Fruit fly (Drosophila melanogaster) whole organism, wandering third instar larva: ENCODE measurements around the gene Octbeta2R.

Experiments
- Abd-B ChIP-seq: fragments of >200 bp; optimal IDR thresholded peaks from 2 replicates; lab custom pipeline; 2017; ENCODE audit warnings: missing biosample characterization, missing genetic modification characterization
- CG32264 ChIP-seq: fragments of 200-800 bp; sonication (Bioruptor generic); optimal IDR thresholded peaks from 2 replicates; lab custom pipeline; 2016; ENCODE audit warnings: missing biosample characterization, missing genetic modification characterization
- CG9705 ChIP-seq: fragments of 200-800 bp; sonication (Bioruptor generic); optimal IDR thresholded peaks from 2 replicates; lab custom pipeline; 2018; ENCODE audit warnings: missing biosample characterization, mild to moderate bottlenecking, missing genetic modification characterization
- Dfd ChIP-seq: fragments of >200 bp; optimal IDR thresholded peaks from 2 replicates; lab custom pipeline; 2017; ENCODE audit warnings: missing biosample characterization, missing genetic modification characterization
- GATAd ChIP-seq: sonication (Bioruptor generic); optimal IDR thresholded peaks from 2 replicates; lab custom pipeline; 2016; ENCODE audit warnings: missing biosample characterization, missing genetic modification characterization
- HLH106 ChIP-seq: fragments of 200-800 bp; optimal IDR thresholded peaks from 3 replicates; lab custom pipeline; 2019; ENCODE audit warnings: missing biosample characterization, mild to moderate bottlenecking, missing genetic modification characterization, moderate library complexity
- Hnf4 ChIP-seq: fragments of 200-800 bp; sonication (Bioruptor generic); optimal IDR thresholded peaks from 2 replicates; lab custom pipeline; 2016; ENCODE audit warnings: missing biosample characterization, mild to moderate bottlenecking, missing genetic modification characterization
- Hr78 ChIP-seq: fragments of >200 bp; optimal IDR thresholded peaks from 2 replicates; lab custom pipeline; 2017; ENCODE audit warnings: missing biosample characterization, missing genetic modification characterization
- Hr83 ChIP-seq: fragments of 200-300 bp; sonication (Bioruptor generic); optimal IDR thresholded peaks from 2 replicates; lab custom pipeline; 2016; ENCODE audit warnings: missing biosample characterization, mild to moderate bottlenecking, missing genetic modification characterization, moderate library complexity; ENCODE audit not compliant: poor library complexity, severe bottlenecking
- Jra ChIP-seq: sonication (Bioruptor generic); optimal IDR thresholded peaks from 2 replicates; lab custom pipeline; 2016; ENCODE audit warnings: missing biosample characterization, missing genetic modification characterization
- Myc ChIP-seq: fragments of >200 bp; optimal IDR thresholded peaks from 2 replicates; lab custom pipeline; 2017
- OdsH ChIP-seq: fragments of 200-800 bp; sonication (Bioruptor generic); optimal IDR thresholded peaks from 2 replicates; lab custom pipeline; 2016; ENCODE audit warnings: missing biosample characterization, mild to moderate bottlenecking, missing genetic modification characterization
- Rel ChIP-seq, 2 experiments: fragments of 200-800 bp; sonication (Bioruptor generic) in 1 of 2; optimal IDR thresholded peaks; 2 replicates in 1 of 2; 3 replicates in 1 of 2; lab custom pipeline; 2016 to 2019; ENCODE audit warnings: mild to moderate bottlenecking in 2 of 2, missing biosample characterization in 2 of 2, missing genetic modification characterization in 2 of 2, moderate library complexity in 1 of 2
- Sp1 ChIP-seq: fragments of 200-800 bp; sonication (Bioruptor generic); optimal IDR thresholded peaks from 3 replicates; lab custom pipeline; 2019; ENCODE audit warnings: missing biosample characterization, mild to moderate bottlenecking, missing genetic modification characterization, moderate library complexity
- Vsx2 ChIP-seq: fragments of 200-300, 225-300 bp; sonication (Bioruptor generic); optimal IDR thresholded peaks from 2 replicates; lab custom pipeline; 2018; ENCODE audit warnings: missing biosample characterization, missing genetic modification characterization; ENCODE audit not compliant: partially characterized antibody
- br ChIP-seq: fragments of 200-800 bp; sonication (Bioruptor generic); optimal IDR thresholded peaks from 2 replicates; lab custom pipeline; 2016; ENCODE audit warnings: missing biosample characterization, missing genetic modification characterization
- brk ChIP-seq: fragments of 200-800 bp; sonication (Bioruptor generic); optimal IDR thresholded peaks from 2 replicates; lab custom pipeline; 2016; ENCODE audit warnings: missing biosample characterization, mild to moderate bottlenecking, missing genetic modification characterization
- dl ChIP-seq, 2 experiments: fragments of 175-275, 200-275 bp in 1 of 2; fragments of 200-275 bp in 1 of 2; sonication (Bioruptor generic); optimal IDR thresholded peaks; lab custom pipeline; 2018; ENCODE audit warnings: mild to moderate bottlenecking in 2 of 2, missing biosample characterization in 2 of 2, missing genetic modification characterization in 2 of 2, moderate library complexity in 2 of 2; ENCODE audit not compliant: partially characterized antibody in 2 of 2, insufficient read depth in 1 of 2
- dmrt93B ChIP-seq: fragments of 200-800 bp; sonication (Bioruptor generic); optimal IDR thresholded peaks from 2 replicates; lab custom pipeline; 2018; ENCODE audit warnings: missing biosample characterization, mild to moderate bottlenecking, missing genetic modification characterization
- dsf ChIP-seq: sonication (Bioruptor generic); optimal IDR thresholded peaks from 2 replicates; lab custom pipeline; 2016; ENCODE audit warnings: missing biosample characterization, missing genetic modification characterization, borderline replicate concordance
- ey ChIP-seq: fragments of 200-800 bp; sonication (Bioruptor generic); optimal IDR thresholded peaks from 2 replicates; lab custom pipeline; 2016; ENCODE audit warnings: missing biosample characterization, missing genetic modification characterization
- foxo ChIP-seq, 2 experiments: fragments of 200-800 bp; sonication (Bioruptor generic); optimal IDR thresholded peaks; 2 replicates in 1 of 2; 3 replicates in 1 of 2; lab custom pipeline; 2016 to 2017; ENCODE audit warnings: missing biosample characterization in 2 of 2, missing genetic modification characterization in 2 of 2
- fru ChIP-seq: fragments of 200-800 bp; sonication (Bioruptor generic); optimal IDR thresholded peaks from 3 replicates; lab custom pipeline; 2016; ENCODE audit warnings: missing biosample characterization, mild to moderate bottlenecking, missing genetic modification characterization
- h ChIP-seq: fragments of 200-800 bp; sonication (Bioruptor generic); optimal IDR thresholded peaks from 3 replicates; lab custom pipeline; 2016; ENCODE audit warnings: missing biosample characterization, mild to moderate bottlenecking, missing genetic modification characterization
- jim ChIP-seq: fragments of 175-275, 200-325 bp; sonication (Bioruptor generic); optimal IDR thresholded peaks from 2 replicates; lab custom pipeline; 2016; ENCODE audit warnings: missing biosample characterization, mild to moderate bottlenecking, missing genetic modification characterization
- lola ChIP-seq: fragments of >200 bp; optimal IDR thresholded peaks from 2 replicates; lab custom pipeline; 2017; ENCODE audit warnings: missing biosample characterization, missing genetic modification characterization
- pan ChIP-seq: fragments of >200 bp; optimal IDR thresholded peaks from 2 replicates; lab custom pipeline; 2017
- psq ChIP-seq: fragments of 200-800 bp; sonication (Bioruptor generic); optimal IDR thresholded peaks from 3 replicates; lab custom pipeline; 2017; ENCODE audit warnings: missing biosample characterization, mild to moderate bottlenecking, missing genetic modification characterization, moderate library complexity
- rgr ChIP-seq: fragments of 200-800 bp; sonication (Bioruptor generic); optimal IDR thresholded peaks from 3 replicates; lab custom pipeline; 2016; ENCODE audit warnings: missing biosample characterization, mild to moderate bottlenecking, missing genetic modification characterization
- sage ChIP-seq: fragments of 200-800 bp; sonication (Bioruptor generic); optimal IDR thresholded peaks from 2 replicates; lab custom pipeline; 2016; ENCODE audit warnings: missing biosample characterization, mild to moderate bottlenecking, missing genetic modification characterization
- sv ChIP-seq: fragments of 200-800 bp; sonication (Bioruptor generic); optimal IDR thresholded peaks from 3 replicates; lab custom pipeline; 2016; ENCODE audit warnings: missing biosample characterization, missing genetic modification characterization
- tai ChIP-seq: sonication (Bioruptor generic); optimal IDR thresholded peaks from 2 replicates; lab custom pipeline; 2016; ENCODE audit warnings: missing biosample characterization, missing genetic modification characterization
- usp ChIP-seq: fragments of >200 bp; optimal IDR thresholded peaks from 2 replicates; lab custom pipeline; 2017; ENCODE audit warnings: missing biosample characterization, missing genetic modification characterization
- woc ChIP-seq: sonication (Bioruptor generic); optimal IDR thresholded peaks from 2 replicates; lab custom pipeline; 2016; ENCODE audit warnings: missing biosample characterization, mild to moderate bottlenecking, missing genetic modification characterization

Gene Octbeta2R

dm6 chr3R:12636240-12636639 lies 40.7 kb upstream of the Octbeta2R start, which contains the start of gene CG11600:
Gene CG11600, plus strand, starts transcription at chr3R:12636540.
- TF ChIP-seq rgr (no peak), usp (GFP tag; lab: Kevin White, UChicago) (no peak), psq (no peak), fru (GFP tag; lab: Kevin White, UChicago) (no peak), Vsx2 (GFP tag; lab: Kevin White, UChicago) (no peak), tai (GFP tag; lab: Kevin White, UChicago) (no peak), Jra (GFP tag; lab: Kevin White, UChicago) (no peak)
- TF ChIP-seq, all 38 proteins: peak for 0

- no peak for TF ChIP-seq foxo (GFP tag; optimal IDR thresholded peaks at IDR 0.05; lab: Kevin White, UChicago)
- TF ChIP-seq dmrt93B: no peak
- no peak for TF ChIP-seq br (GFP tag; lab: Kevin White, UChicago)
- no peak for TF ChIP-seq jim
- no peak for TF ChIP-seq HLH106
- no peak for TF ChIP-seq dsf (GFP tag; lab: Kevin White, UChicago)
- TF ChIP-seq, all 38 proteins: peak for 0
Measured at dm6 chr3R:12634617-12635016, 39.1 kb upstream of the Octbeta2R start, which contains the start of gene CG11598. Gene CG11598, plus strand, starts transcription at chr3R:12634917.

- TF ChIP-seq GATAd (GFP tag; lab: Kevin White, UChicago) (no peak), Sp1 (no peak), Hr78 (no peak), Abd-B (GFP tag; lab: Kevin White, UChicago) (no peak)
Measured at dm6 chr3R:12633059-12633458, 37.5 kb upstream of the Octbeta2R start, which contains the start of gene CG18530. Gene CG18530, plus strand, starts transcription at chr3R:12633359.

- TF ChIP-seq foxo (GFP tag; optimal IDR thresholded peaks at IDR 0.05; lab: Kevin White, UChicago) (peak in 1 of 2 experiments; percentile 64), CG9705 (GFP tag; lab: Kevin White, UChicago) (peak; percentile 30), woc (GFP tag; lab: Kevin White, UChicago) (peak; percentile 13), pan (no peak), sv (GFP tag; lab: Kevin White, UChicago) (peak; percentile 35), CG32264 (no peak), HLH106 (peak; percentile 60), OdsH (GFP tag; lab: Kevin White, UChicago) (no peak), dl (GFP tag; optimal IDR thresholded peaks at IDR 0.05; lab: Kevin White, UChicago; ENCODE audit: insufficient read depth in 1 of 2, partially characterized antibody in 2 of 2) (no peak), Rel (GFP tag; optimal IDR thresholded peaks at IDR 0.05; lab: Kevin White, UChicago) (no peak), Rel (tag; optimal IDR thresholded peaks at IDR 0.05; lab: Kevin White, UChicago) (peak; percentile 67), sage (peak; percentile 31), h (no peak), Myc (peak; percentile 3), psq (peak; percentile 28)
Measured at dm6 chr3R:12630369-12630768, 34.8 kb upstream of the Octbeta2R start, which contains the start of gene Not10. Gene Not10, plus strand, starts transcription at chr3R:12630647.

- TF ChIP-seq jim (no peak), Abd-B (GFP tag; lab: Kevin White, UChicago) (peak; percentile 23), br (GFP tag; lab: Kevin White, UChicago) (no peak), ey (no peak), Rel (GFP tag; optimal IDR thresholded peaks at IDR 0.05; lab: Kevin White, UChicago) (no peak), Rel (tag; optimal IDR thresholded peaks at IDR 0.05; lab: Kevin White, UChicago) (peak; percentile 89), Hr83 (GFP tag; lab: Kevin White, UChicago) (no peak), Jra (GFP tag; lab: Kevin White, UChicago) (peak; percentile 22)
Measured at dm6 chr3R:12628395-12628928, 32.9 kb upstream of the Octbeta2R start.

dm6 chr3R:12627691-12628148 lies 32.2 kb upstream of the Octbeta2R start, which contains the start of the genes Vha55 and Snx3:
Gene Vha55, minus strand, starts transcription at chr3R:12627829.
Gene Snx3, plus strand, starts transcription at chr3R:12628031.
- TF ChIP-seq rgr (peak; percentile 79), tai (GFP tag; lab: Kevin White, UChicago) (no peak), HLH106 (peak; percentile 73), foxo (GFP tag; optimal IDR thresholded peaks at IDR 0.05; lab: Kevin White, UChicago) (peak in 1 of 2 experiments; percentile 84), Dfd (no peak), ey (peak; percentile 55), h (peak; percentile 78), Vsx2 (GFP tag; lab: Kevin White, UChicago) (no peak), sage (no peak), brk (GFP tag; lab: Kevin White, UChicago) (no peak), Sp1 (peak; percentile 25), lola (no peak), CG9705 (GFP tag; lab: Kevin White, UChicago) (peak; percentile 33), Rel (GFP tag; optimal IDR thresholded peaks at IDR 0.05; lab: Kevin White, UChicago) (no peak), Rel (tag; optimal IDR thresholded peaks at IDR 0.05; lab: Kevin White, UChicago) (peak; percentile 66), Hnf4 (GFP tag; lab: Kevin White, UChicago) (peak; percentile 87), Hr83 (GFP tag; lab: Kevin White, UChicago) (peak; percentile 96), OdsH (GFP tag; lab: Kevin White, UChicago) (peak; percentile 13), dmrt93B (peak; percentile 37), Jra (GFP tag; lab: Kevin White, UChicago) (peak; percentile 84), woc (GFP tag; lab: Kevin White, UChicago) (peak; percentile 3), fru (GFP tag; lab: Kevin White, UChicago) (peak; percentile 31), sv (GFP tag; lab: Kevin White, UChicago) (peak; percentile 76), br (GFP tag; lab: Kevin White, UChicago) (peak; percentile 56), Myc (peak; percentile 75), jim (peak; percentile 53)
